Worm (Caenorhabditis elegans) whole organism, L1 larva: ENCODE data around the gene C35B1.9.

Experiments
- lin-15B ChIP-seq: fragments of 150-350 bp; sonication (generic microtip); optimal IDR thresholded peaks from 3 replicates; lab custom pipeline; 2014; ENCODE audit warnings: missing biosample characterization, missing genetic modification characterization
- nhr-77 ChIP-seq: fragments of 150-350 bp; optimal IDR thresholded peaks from 2 replicates; lab custom pipeline; 2014; ENCODE audit warnings: missing biosample characterization, missing genetic modification characterization
- unc-30 ChIP-seq: sonication (generic microtip); optimal IDR thresholded peaks from 2 replicates; lab custom pipeline; 2017; ENCODE audit warnings: missing biosample characterization, missing genetic modification characterization
- ztf-4 ChIP-seq: fragments of 150-350 bp; optimal IDR thresholded peaks from 2 replicates; lab custom pipeline; 2014; ENCODE audit warnings: missing biosample characterization, missing genetic modification characterization

ce11 chrIV:4094364-4094763, 13.6 kb upstream of the C35B1.9 start:
- TF ChIP-seq lin-15B (tag; lab: Kevin White, UChicago) (no peak), ztf-4 (no peak), unc-30 (tag; lab: Kevin White, UChicago) (no peak), nhr-77 (tag; lab: Kevin White, UChicago) (no peak)
